Fruit fly (Drosophila melanogaster) whole organism, embryonic: ENCODE measurements around the gene CG2865.
A peak's percentile ranks its signal among the peaks of the same experiment; 100 is the strongest.

ENCODE experiments used
- B-H1 ChIP-seq: fragments of 200-800 bp; sonication (Bioruptor generic); IDR thresholded peaks from 3 replicates; pipeline ENCODE4 v1.3.6; 2022; ENCODE audit warnings: missing biosample characterization, missing genetic modification characterization
- B-H2 ChIP-seq: fragments of 200-800 bp; sonication (Bioruptor generic); optimal IDR thresholded peaks from 2 replicates; lab custom pipeline; 2018; ENCODE audit warnings: missing biosample characterization, mild to moderate bottlenecking, missing genetic modification characterization
- CG10274 ChIP-seq: fragments of 200-800 bp; sonication (Bioruptor generic); optimal IDR thresholded peaks from 3 replicates; lab custom pipeline; 2017; ENCODE audit warnings: missing biosample characterization, mild to moderate bottlenecking, missing genetic modification characterization
- CG10366 ChIP-seq: fragments of 200-800 bp; sonication (Bioruptor generic); IDR thresholded peaks from 2 replicates; pipeline ENCODE4 v1.3.6; 2022; ENCODE audit warnings: missing biosample characterization, missing genetic modification characterization
- CG13287 ChIP-seq: fragments of 200-800 bp; sonication (Bioruptor generic); IDR thresholded peaks from 2 replicates; pipeline ENCODE4 v1.3.6; 2022; ENCODE audit warnings: missing biosample characterization, missing genetic modification characterization; ENCODE audit not compliant: partially characterized antibody
- CG1529 ChIP-seq: fragments of 200-800 bp; sonication (Bioruptor generic); optimal IDR thresholded peaks from 3 replicates; lab custom pipeline; 2018; ENCODE audit warnings: missing biosample characterization, missing genetic modification characterization
- CG15479 ChIP-seq: fragments of 200-800 bp; sonication (Bioruptor generic); optimal IDR thresholded peaks from 3 replicates; lab custom pipeline; 2019; ENCODE audit warnings: missing biosample characterization, mild to moderate bottlenecking, missing genetic modification characterization, moderate library complexity
- CG30020 ChIP-seq: fragments of 200-800 bp; optimal IDR thresholded peaks from 2 replicates; lab custom pipeline; 2019; ENCODE audit warnings: missing biosample characterization, mild to moderate bottlenecking, missing genetic modification characterization, moderate library complexity
- CG33557 ChIP-seq: fragments of 200-800 bp; sonication (Bioruptor generic); optimal IDR thresholded peaks from 2 replicates; lab custom pipeline; 2019; ENCODE audit warnings: missing biosample characterization, mild to moderate bottlenecking, missing genetic modification characterization, moderate library complexity
- CG7556 ChIP-seq: fragments of 200-800 bp; sonication (Bioruptor generic); optimal IDR thresholded peaks from 2 replicates; lab custom pipeline; 2017; ENCODE audit warnings: missing biosample characterization, mild to moderate bottlenecking, missing genetic modification characterization
- CG9215 ChIP-seq: fragments of 200-800 bp; sonication (Bioruptor generic); IDR thresholded peaks from 2 replicates; pipeline ENCODE4 v1.3.6; 2022; ENCODE audit warnings: missing biosample characterization, missing genetic modification characterization
- CG9932 ChIP-seq: fragments of 200-800 bp; sonication (Bioruptor generic); IDR thresholded peaks from 2 replicates; pipeline ENCODE4 v1.3.6; 2022; ENCODE audit warnings: missing biosample characterization, missing genetic modification characterization
- Camta ChIP-seq: fragments of 200-800 bp; sonication (Bioruptor generic); optimal IDR thresholded peaks from 2 replicates; lab custom pipeline; 2016; ENCODE audit warnings: missing biosample characterization, missing genetic modification characterization
- D19A ChIP-seq: fragments of 200-800 bp; optimal IDR thresholded peaks from 3 replicates; lab custom pipeline; 2019; ENCODE audit warnings: missing biosample characterization, mild to moderate bottlenecking, missing genetic modification characterization, moderate library complexity
- Dek ChIP-seq: fragments of 200-800 bp; sonication (Bioruptor generic); optimal IDR thresholded peaks from 3 replicates; lab custom pipeline; 2019; ENCODE audit warnings: missing biosample characterization, mild to moderate bottlenecking, missing genetic modification characterization, moderate library complexity
- Dp ChIP-seq: fragments of 200-800 bp; sonication (Bioruptor generic); optimal IDR thresholded peaks from 2 replicates; lab custom pipeline; 2018; ENCODE audit warnings: missing biosample characterization, mild to moderate bottlenecking, missing genetic modification characterization, moderate library complexity
- Ets65A ChIP-seq: fragments of 200-800 bp; sonication (Bioruptor generic); peaks from one replicate; lab custom pipeline; 2016; ENCODE audit warnings: missing biosample characterization, missing genetic modification characterization
- H15 ChIP-seq: fragments of 200-800 bp; sonication (Bioruptor generic); IDR thresholded peaks from 3 replicates; pipeline ENCODE4 v1.3.6; 2022; ENCODE audit warnings: missing biosample characterization, missing genetic modification characterization
- Jarid2 ChIP-seq: fragments of 200-800 bp; sonication (Bioruptor generic); optimal IDR thresholded peaks from 3 replicates; lab custom pipeline; 2017; ENCODE audit warnings: mild to moderate bottlenecking, missing biosample characterization, missing genetic modification reagents, missing genetic modification characterization
- MBD-R2 ChIP-seq: fragments of 200-800 bp; sonication (Bioruptor generic); IDR thresholded peaks from 2 replicates; pipeline ENCODE4 v1.3.6; 2022; ENCODE audit warnings: missing biosample characterization, missing genetic modification characterization
- NfI ChIP-seq: fragments of 200-800 bp; sonication (Bioruptor generic); optimal IDR thresholded peaks from 3 replicates; lab custom pipeline; 2018; ENCODE audit warnings: missing biosample characterization, mild to moderate bottlenecking, missing genetic modification characterization, moderate library complexity
- ac ChIP-seq: fragments of 200-800 bp; sonication (Bioruptor generic); optimal IDR thresholded peaks from 3 replicates; lab custom pipeline; 2017; ENCODE audit warnings: missing biosample characterization, mild to moderate bottlenecking, missing genetic modification characterization
- ara ChIP-seq: fragments of 200-800 bp; sonication (Bioruptor generic); IDR thresholded peaks from 2 replicates; pipeline ENCODE4 v1.3.6; 2022; ENCODE audit warnings: missing biosample characterization, missing genetic modification characterization
- ase ChIP-seq: fragments of 200-800 bp; sonication (Bioruptor generic); IDR thresholded peaks from 3 replicates; pipeline ENCODE4 v1.3.6; 2022; ENCODE audit warnings: missing biosample characterization, missing genetic modification characterization
- az2 ChIP-seq: fragments of 200-800 bp; sonication (Bioruptor generic); optimal IDR thresholded peaks from 3 replicates; lab custom pipeline; 2016; ENCODE audit warnings: missing biosample characterization, missing genetic modification characterization
- chm ChIP-seq: fragments of 200-800 bp; sonication (Bioruptor generic); IDR thresholded peaks from 2 replicates; pipeline ENCODE4 v1.3.6; 2022; ENCODE audit warnings: missing biosample characterization, missing genetic modification characterization
- croc ChIP-seq: fragments of 200-800 bp; sonication (Bioruptor generic); conservative IDR thresholded peaks from 3 replicates; pipeline ENCODE4 v1.3.6; 2022; ENCODE audit warnings: missing biosample characterization, missing genetic modification characterization
- disco-r ChIP-seq: fragments of 200-800 bp; sonication (Bioruptor generic); optimal IDR thresholded peaks from 2 replicates; lab custom pipeline; 2016; ENCODE audit warnings: missing biosample characterization, missing genetic modification characterization
- eyg ChIP-seq: fragments of 200-800 bp; sonication (Bioruptor generic); optimal IDR thresholded peaks from 3 replicates; lab custom pipeline; 2016; ENCODE audit warnings: missing biosample characterization, missing genetic modification characterization
- fd3F ChIP-seq: fragments of 200-800 bp; sonication (Bioruptor generic); optimal IDR thresholded peaks from 2 replicates; lab custom pipeline; 2018; ENCODE audit warnings: missing biosample characterization, mild to moderate bottlenecking, missing genetic modification characterization, moderate library complexity
- fd96Cb ChIP-seq: fragments of 200-800 bp; sonication (Bioruptor generic); optimal IDR thresholded peaks from 2 replicates; lab custom pipeline; 2018; ENCODE audit warnings: missing biosample characterization, mild to moderate bottlenecking, missing genetic modification characterization, moderate library complexity
- gcm2 ChIP-seq: fragments of 200-800 bp; sonication (Bioruptor generic); optimal IDR thresholded peaks from 2 replicates; lab custom pipeline; 2016; ENCODE audit warnings: missing biosample characterization, missing genetic modification characterization
- gem ChIP-seq: fragments of 200-800 bp; sonication (Bioruptor generic); optimal IDR thresholded peaks from 2 replicates; lab custom pipeline; 2019; ENCODE audit warnings: missing biosample characterization, mild to moderate bottlenecking, missing genetic modification characterization, moderate library complexity
- gro ChIP-seq: fragments of 200-800 bp; sonication (Bioruptor generic); optimal IDR thresholded peaks from 2 replicates; lab custom pipeline; 2016; ENCODE audit warnings: missing biosample characterization, missing genetic modification characterization
- lbe ChIP-seq: fragments of 200-800 bp; sonication (Bioruptor generic); optimal IDR thresholded peaks from 2 replicates; lab custom pipeline; 2016; ENCODE audit warnings: missing biosample characterization, mild to moderate bottlenecking, missing genetic modification characterization
- nerfin-1 ChIP-seq: fragments of 200-800 bp; sonication (Bioruptor generic); optimal IDR thresholded peaks from 3 replicates; lab custom pipeline; 2019; ENCODE audit warnings: missing biosample characterization, mild to moderate bottlenecking, missing genetic modification characterization, moderate library complexity
- p53 ChIP-seq: fragments of 200-800 bp; sonication (Bioruptor generic); optimal IDR thresholded peaks from 2 replicates; lab custom pipeline; 2016; ENCODE audit warnings: missing biosample characterization, missing genetic modification characterization
- pho ChIP-seq: fragments of 200-800 bp; sonication (Bioruptor generic); optimal IDR thresholded peaks from 2 replicates; lab custom pipeline; 2016; ENCODE audit warnings: missing biosample characterization, missing genetic modification characterization
- pnt ChIP-seq: fragments of 200-800 bp; sonication (Bioruptor generic); optimal IDR thresholded peaks from 3 replicates; lab custom pipeline; 2016; ENCODE audit warnings: missing biosample characterization, missing genetic modification characterization
- ranshi ChIP-seq: fragments of 200-800 bp; sonication (Bioruptor generic); IDR thresholded peaks from 2 replicates; pipeline ENCODE4 v1.3.6; 2022; ENCODE audit warnings: missing biosample characterization, missing genetic modification characterization
- ro ChIP-seq: fragments of 200-800 bp; sonication (Bioruptor generic); IDR thresholded peaks from 2 replicates; pipeline ENCODE4 v1.3.6; 2022; ENCODE audit warnings: missing biosample characterization, missing genetic modification characterization
- shn ChIP-seq: fragments of 200-800 bp; sonication (Bioruptor generic); optimal IDR thresholded peaks from 3 replicates; lab custom pipeline; 2016; ENCODE audit warnings: missing biosample characterization, missing genetic modification characterization
- sima ChIP-seq: fragments of 200-800 bp; sonication (Bioruptor generic); optimal IDR thresholded peaks from 2 replicates; lab custom pipeline; 2016; ENCODE audit warnings: missing biosample characterization, missing genetic modification characterization
- stwl ChIP-seq: fragments of 200-800 bp; sonication (Bioruptor generic); optimal IDR thresholded peaks from 3 replicates; lab custom pipeline; 2018; ENCODE audit warnings: missing biosample characterization, mild to moderate bottlenecking, missing genetic modification characterization, moderate library complexity
- trem ChIP-seq: fragments of 200-800 bp; optimal IDR thresholded peaks from 3 replicates; lab custom pipeline; 2019; ENCODE audit warnings: missing biosample characterization, mild to moderate bottlenecking, missing genetic modification characterization, moderate library complexity
- tx ChIP-seq: fragments of 200-800 bp; sonication (Bioruptor generic); optimal IDR thresholded peaks from 2 replicates; lab custom pipeline; 2016; ENCODE audit warnings: missing biosample characterization, missing genetic modification characterization
- vvl ChIP-seq: fragments of 200-800 bp; sonication (Bioruptor generic); IDR thresholded peaks from 2 replicates; pipeline ENCODE4 v1.3.6; 2022; ENCODE audit warnings: missing biosample characterization, missing genetic modification characterization
- z ChIP-seq: fragments of 200-800 bp; sonication (Bioruptor generic); IDR thresholded peaks from 3 replicates; pipeline ENCODE4 v1.3.6; 2022; ENCODE audit warnings: missing biosample characterization, missing genetic modification characterization
- zen2 ChIP-seq: fragments of 200-800 bp; sonication (Bioruptor generic); IDR thresholded peaks from 3 replicates; pipeline ENCODE4 v1.3.6; 2022; ENCODE audit warnings: missing biosample characterization, missing genetic modification characterization; ENCODE audit not compliant: partially characterized antibody
- zfh1 ChIP-seq: fragments of 200-800 bp; sonication (Bioruptor generic); IDR thresholded peaks from 3 replicates; pipeline ENCODE4 v1.3.6; 2022; ENCODE audit warnings: missing biosample characterization, missing genetic modification characterization

Gene CG2865

dm6 chrX:2297428-2298200 lies 4.4 kb upstream of the CG2865 start (continued):
- TF ChIP-seq Camta (peak; percentile 98), CG30020 (tag; lab: Kevin White, UChicago) (peak; percentile 76), tx (peak; percentile 99), z (peak; percentile 76; the same call in 2 of the 3 replicates), ase (GFP tag; lab: Robert Waterston, UW) (peak; percentile 98), stwl (tag; lab: Kevin White, UChicago) (peak; percentile 34), CG10366 (GFP tag; lab: Robert Waterston, UW) (peak; percentile 99), B-H1 (GFP tag; lab: Robert Waterston, UW) (peak; percentile 97), chm (peak; percentile 99), D19A (tag; lab: Kevin White, UChicago) (peak; percentile 96), Dek (tag; lab: Kevin White, UChicago) (peak; percentile 99), CG10274 (GFP tag; lab: Kevin White, UChicago) (peak; percentile 94), zen2 (no peak), Jarid2 (GFP tag; lab: Kevin White, UChicago) (peak; percentile 88), fd96Cb (tag; lab: Kevin White, UChicago) (peak; percentile 99), sima (GFP tag; lab: Kevin White, UChicago) (peak; percentile 96), disco-r (peak; percentile 98), B-H2 (peak; percentile 93), CG13287 (GFP tag; lab: Robert Waterston, UW) (peak; percentile 13; the same call in 1 of the 2 replicates), ranshi (GFP tag; lab: Robert Waterston, UW) (peak; percentile 99), CG7556 (GFP tag; lab: Kevin White, UChicago) (peak; percentile 99), ro (peak; percentile 95), Ets65A (GFP tag; lab: Kevin White, UChicago) (peak; percentile 100), eyg (peak; percentile 96), Dp (GFP tag; lab: Kevin White, UChicago) (peak; percentile 37), lbe (GFP tag; lab: Kevin White, UChicago) (peak; percentile 70), CG15479 (GFP tag; lab: Kevin White, UChicago) (peak; percentile 20), pnt (peak; percentile 99), fd3F (GFP tag; lab: Kevin White, UChicago) (peak; percentile 96), gem (tag; lab: Kevin White, UChicago) (peak; percentile 99), gcm2 (peak; percentile 96), vvl (GFP tag; lab: Robert Waterston, UW) (peak; percentile 99), p53 (peak; percentile 98), az2 (GFP tag; lab: Kevin White, UChicago) (peak; percentile 99), CG9932 (GFP tag; lab: Robert Waterston, UW) (peak; percentile 96), MBD-R2 (GFP tag; lab: Robert Waterston, UW) (peak; percentile 98), ac (peak; percentile 91), croc (GFP tag; lab: Robert Waterston, UW) (peak; percentile 97), NfI (GFP tag; lab: Kevin White, UChicago) (peak; percentile 99), pho (GFP tag; lab: Kevin White, UChicago) (peak; percentile 97), ara (GFP tag; lab: Robert Waterston, UW) (peak; percentile 98), CG1529 (GFP tag; lab: Kevin White, UChicago) (peak; percentile 99), H15 (GFP tag; lab: Robert Waterston, UW) (peak; percentile 98), trem (tag; lab: Kevin White, UChicago) (peak; percentile 94), CG9215 (GFP tag; lab: Robert Waterston, UW) (peak; percentile 95), CG33557 (GFP tag; lab: Kevin White, UChicago) (peak; percentile 90), nerfin-1 (tag; lab: Kevin White, UChicago) (peak; percentile 97), gro (GFP tag; lab: Kevin White, UChicago) (peak; percentile 98), zfh1 (GFP tag; lab: Robert Waterston, UW) (peak; percentile 99), shn (peak; percentile 98)
